Worm (Caenorhabditis elegans): ENCODE results near the gene W01D2.3.

The W01D2.3 gene

ce11 chrII:14804259-14804899, at the start of gene W01D2.3:
TSS of gene W01D2.3 (minus strand) at chrII:14804309.
- TF ChIP-seq unc-62 (GFP tag; optimal IDR thresholded peaks at IDR 0.05), result no peak

DNA sequence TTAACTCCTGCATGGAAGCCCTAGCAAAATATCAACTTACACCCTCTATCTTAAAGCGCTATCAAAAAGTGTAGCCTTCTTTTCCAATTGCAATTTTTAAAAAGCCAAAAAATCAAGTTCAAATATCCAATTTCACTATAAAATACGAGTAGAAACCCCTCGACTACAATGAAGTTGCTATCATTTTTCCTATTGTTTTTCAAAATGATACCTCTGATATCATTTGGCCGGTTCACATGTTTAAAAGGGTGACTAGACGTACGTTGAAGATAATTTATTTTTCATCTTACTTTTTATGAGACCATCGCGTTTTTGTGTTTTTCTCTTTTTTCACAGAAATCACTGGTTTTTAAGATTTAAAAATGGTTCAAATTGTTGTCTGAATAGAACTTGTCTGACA, 47.4 kb upstream of the W01D2.3 start, which contains the start of gene R05H10.1:
Gene R05H10.1 (plus strand): TSS at position 334 of the 400 bp plus-strand sequence.
- no peak for TF ChIP-seq unc-62 (GFP tag; optimal IDR thresholded peaks at IDR 0.05)

DNA sequence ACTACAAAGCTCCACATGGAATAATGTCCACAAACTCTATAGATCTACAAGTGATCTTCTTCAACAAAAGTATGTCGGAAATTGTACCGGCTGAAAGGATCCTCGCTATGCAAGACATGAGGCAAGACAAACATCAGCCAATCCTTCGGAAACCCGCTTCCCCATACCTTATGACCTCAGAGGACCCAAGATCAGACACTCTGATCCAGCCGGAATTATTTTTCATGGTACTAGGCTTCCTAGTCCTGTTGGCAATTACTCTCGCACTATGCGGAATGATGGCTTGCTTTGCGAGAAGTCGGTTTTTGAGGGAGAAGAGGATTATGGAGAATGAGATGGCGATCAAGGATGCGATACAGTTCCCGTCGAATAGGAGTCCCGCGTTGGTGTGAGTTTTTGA, 45.8 kb upstream of the W01D2.3 start:
- TF ChIP-seq unc-62 (GFP tag; optimal IDR thresholded peaks at IDR 0.05), result no peak

- no peak for TF ChIP-seq unc-62 (GFP tag; optimal IDR thresholded peaks at IDR 0.05)
Measured at ce11 chrII:14844253-14844652, 40.1 kb upstream of the W01D2.3 start.

DNA sequence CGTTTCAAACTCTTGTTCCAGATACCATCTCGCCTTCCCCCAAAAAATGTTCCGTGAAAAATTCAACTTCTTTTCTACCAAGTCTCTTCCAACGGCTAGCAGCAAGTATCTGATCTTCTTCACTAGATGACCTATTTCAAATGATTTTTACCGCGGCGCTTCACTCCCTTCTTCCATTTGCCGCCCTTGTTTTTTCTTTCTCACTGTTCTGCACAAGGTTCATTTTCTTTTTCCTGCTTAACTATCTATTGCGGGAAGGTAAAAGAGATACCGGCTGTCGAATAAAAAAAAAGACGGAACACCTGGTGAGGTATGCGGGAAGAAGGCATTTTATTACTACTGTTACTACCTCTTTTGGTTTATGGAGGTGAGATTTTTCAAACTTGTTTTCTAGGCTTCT, 38.9 kb upstream of the W01D2.3 start, which contains the start of gene cdh-7:
Gene cdh-7 (plus strand): TSS at position 214 of the 400 bp plus-strand sequence.
- TF ChIP-seq unc-62 (GFP tag; optimal IDR thresholded peaks at IDR 0.05), result no peak

ce11 chrII:14841253-14841652, 37.1 kb upstream of the W01D2.3 start:
- no peak for TF ChIP-seq unc-62 (GFP tag; optimal IDR thresholded peaks at IDR 0.05)

ce11 chrII:14838596-14839215, 34.6 kb upstream of the W01D2.3 start:
- no peak for TF ChIP-seq unc-62 (GFP tag; optimal IDR thresholded peaks at IDR 0.05)

DNA sequence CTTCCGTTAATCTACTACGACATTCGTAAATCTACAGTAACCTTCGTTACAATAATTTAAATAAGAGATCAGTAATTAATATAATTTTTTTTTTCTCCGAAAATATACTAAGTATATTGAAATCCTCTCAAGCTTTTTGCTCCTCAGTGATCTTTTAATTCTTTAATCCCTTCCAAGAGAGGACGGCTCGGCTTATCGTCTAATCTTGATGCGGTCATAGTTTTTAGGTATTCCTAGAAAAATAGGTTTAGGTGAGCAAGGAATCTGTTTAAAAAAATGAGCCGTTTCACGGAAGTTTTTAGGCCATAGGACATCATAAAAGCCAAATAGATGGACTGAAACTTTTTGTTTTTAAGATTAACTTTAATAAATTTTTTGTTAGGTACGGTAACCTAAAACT, 27.9 kb upstream of the W01D2.3 start:
- no peak for TF ChIP-seq unc-62 (GFP tag; optimal IDR thresholded peaks at IDR 0.05)

DNA sequence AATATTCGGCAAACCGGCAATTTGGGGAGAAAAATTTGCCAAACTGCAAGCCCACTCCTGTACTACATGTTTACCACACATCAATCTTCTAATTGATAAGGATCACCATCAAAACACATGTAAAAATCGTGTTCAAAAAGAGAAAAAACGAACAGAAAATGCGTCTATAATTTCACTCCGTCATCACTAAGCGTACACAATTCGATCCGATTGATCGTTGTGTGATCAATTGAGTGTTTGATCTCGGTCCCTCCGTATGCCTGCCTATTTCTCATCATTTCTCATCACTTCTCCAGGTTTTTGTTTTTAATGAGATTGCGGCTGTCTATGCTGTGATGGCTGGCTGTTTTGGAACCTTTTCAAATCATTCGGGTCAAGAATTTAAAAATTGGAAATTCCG, 21.3 kb upstream of the W01D2.3 start:
- TF ChIP-seq unc-62 (GFP tag; optimal IDR thresholded peaks at IDR 0.05), result no peak

DNA sequence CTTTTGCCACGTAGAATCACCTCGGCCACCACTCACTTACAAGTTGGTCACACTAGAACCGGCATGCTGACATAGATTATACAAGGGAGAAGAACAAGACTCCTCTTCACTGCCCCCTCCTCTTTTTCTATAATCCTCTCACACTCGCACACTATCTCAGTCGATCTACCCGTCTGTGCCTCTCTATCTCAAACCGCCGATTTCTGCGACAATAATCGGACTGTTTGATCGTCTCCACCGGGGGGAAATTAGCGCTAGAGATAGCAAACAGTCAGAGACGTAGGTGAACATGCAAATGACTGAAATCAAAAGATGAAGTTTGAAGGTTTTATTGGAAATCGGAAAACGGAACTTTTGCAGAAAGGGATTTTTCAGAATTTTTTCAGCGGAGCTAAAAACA, 18.3 kb upstream of the W01D2.3 start:
- no peak for TF ChIP-seq unc-62 (GFP tag; optimal IDR thresholded peaks at IDR 0.05)

DNA sequence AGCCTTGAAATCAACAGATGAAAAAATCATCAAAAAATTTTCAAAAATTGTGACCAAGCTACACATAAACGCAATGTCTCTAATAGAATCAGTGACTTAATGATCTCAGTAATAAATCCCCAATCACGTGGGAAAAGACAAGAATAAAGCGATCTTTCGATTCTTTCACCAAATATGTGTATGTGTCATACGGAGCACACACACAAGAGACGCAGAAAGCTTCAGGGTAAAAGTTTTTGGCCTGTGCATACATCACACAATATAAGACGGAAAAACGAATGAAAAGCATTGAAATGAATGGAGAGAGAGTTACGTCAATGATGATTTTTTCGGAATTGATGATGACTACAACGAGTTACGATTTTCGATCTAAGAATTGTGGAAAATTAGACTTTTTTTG, 16.4 kb upstream of the W01D2.3 start:
- TF ChIP-seq unc-62 (GFP tag; optimal IDR thresholded peaks at IDR 0.05), result no peak

- TF ChIP-seq unc-62 (GFP tag; optimal IDR thresholded peaks at IDR 0.05), result no peak
Measured at ce11 chrII:14819258-14819985, 15.3 kb upstream of the W01D2.3 start.

ce11 chrII:14818376-14818775, 14.3 kb upstream of the W01D2.3 start, which contains the start of gene nhr-61:
TSS of gene nhr-61 (minus strand) at chrII:14818543.
- TF ChIP-seq unc-62 (GFP tag; optimal IDR thresholded peaks at IDR 0.05), result no peak

ce11 chrII:14816086-14816485, 12.0 kb upstream of the W01D2.3 start:
- TF ChIP-seq unc-62 (GFP tag; optimal IDR thresholded peaks at IDR 0.05), result no peak

DNA sequence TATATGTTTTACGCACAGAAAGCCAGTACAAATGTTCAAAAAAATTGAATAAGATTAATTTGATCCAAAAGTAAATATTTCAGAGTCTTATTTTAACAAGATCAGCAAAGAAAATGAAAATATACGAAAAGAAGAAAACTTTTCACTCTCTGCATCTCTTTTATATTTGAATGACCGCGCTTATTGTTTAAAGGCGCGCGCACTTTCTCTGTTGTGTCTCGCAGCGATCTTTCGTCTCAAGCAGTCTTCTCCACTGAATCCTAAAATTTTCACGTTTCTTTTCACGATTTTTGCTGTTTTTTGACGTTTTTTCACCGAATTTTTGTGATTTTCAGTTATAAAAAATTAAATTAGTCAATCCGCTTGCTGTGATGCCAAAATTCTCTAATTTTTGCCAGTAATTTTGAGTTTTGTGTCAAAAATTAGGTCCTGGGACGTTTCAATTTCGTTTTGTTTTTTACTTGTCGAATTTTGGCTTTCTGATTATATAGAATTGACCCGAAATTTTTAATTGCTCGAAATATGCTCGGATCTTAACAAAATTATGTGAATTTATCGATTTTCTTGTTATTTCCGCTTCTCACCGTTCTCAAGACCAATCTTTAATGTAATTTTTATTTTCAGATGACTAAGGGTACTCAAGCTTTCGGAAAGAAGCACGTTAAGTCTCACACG, 10.9 kb upstream of the W01D2.3 start, which contains the start of gene W01D2.1:
Gene W01D2.1 (plus strand): TSS at position 625 of the 675 bp plus-strand sequence.
- TF ChIP-seq unc-62 (GFP tag; optimal IDR thresholded peaks at IDR 0.05), result no peak

DNA sequence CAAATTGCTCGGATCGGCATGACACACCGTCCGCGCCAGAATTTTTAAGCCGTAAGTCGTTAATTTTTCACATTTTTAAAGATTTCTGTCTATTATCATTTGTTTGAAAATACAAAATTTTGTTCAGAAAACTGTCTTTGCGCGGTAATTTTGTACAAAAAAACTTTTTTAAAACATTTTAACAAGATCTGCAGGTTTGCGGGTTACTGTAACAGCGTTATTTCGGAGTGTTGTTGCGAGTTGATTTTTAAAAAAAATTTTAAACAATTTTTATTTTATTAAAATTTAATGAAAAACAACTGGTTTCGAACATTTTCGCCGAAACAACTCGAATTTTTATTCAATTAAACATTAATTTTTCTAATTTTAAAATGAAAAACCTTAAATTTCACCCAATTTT, 9.0 kb upstream of the W01D2.3 start:
- no peak for TF ChIP-seq unc-62 (GFP tag; optimal IDR thresholded peaks at IDR 0.05)

Measured in whole organism, dauer.